Worm (Caenorhabditis elegans) whole organism, mixed stage, embryonic: ENCODE data around the gene F20A1.6.

ENCODE experiments used
- mab-5 ChIP-seq: fragments of 150-350 bp; optimal IDR thresholded peaks from 2 replicates; lab custom pipeline; 2014; ENCODE audit warnings: missing biosample characterization, missing genetic modification characterization
- mep-1 ChIP-seq: fragments of 150-350 bp; optimal IDR thresholded peaks from 2 replicates; lab custom pipeline; 2017; ENCODE audit warnings: missing biosample characterization, missing genetic modification reagents, missing genetic modification characterization, inconsistent platforms
- nhr-12 ChIP-seq: fragments of 150-350 bp; optimal IDR thresholded peaks from 2 replicates; lab custom pipeline; 2014; ENCODE audit warnings: missing biosample characterization, missing genetic modification characterization
- nhr-76 ChIP-seq: sonication (generic microtip); optimal IDR thresholded peaks from 2 replicates; lab custom pipeline; 2017; ENCODE audit warnings: missing biosample characterization, missing genetic modification characterization
- pha-4 ChIP-seq: fragments of 150-350 bp; optimal IDR thresholded peaks from 2 replicates; lab custom pipeline; 2018; ENCODE audit warnings: missing biosample characterization, missing genetic modification reagents, missing genetic modification characterization
- snpc-4 ChIP-seq: fragments of 150-350 bp; optimal IDR thresholded peaks from 2 replicates; lab custom pipeline; 2014; ENCODE audit warnings: missing biosample characterization, missing genetic modification characterization
- ztf-11 ChIP-seq: fragments of 150-350 bp; optimal IDR thresholded peaks from 2 replicates; lab custom pipeline; 2014; ENCODE audit warnings: missing biosample characterization, missing genetic modification characterization

DNA sequence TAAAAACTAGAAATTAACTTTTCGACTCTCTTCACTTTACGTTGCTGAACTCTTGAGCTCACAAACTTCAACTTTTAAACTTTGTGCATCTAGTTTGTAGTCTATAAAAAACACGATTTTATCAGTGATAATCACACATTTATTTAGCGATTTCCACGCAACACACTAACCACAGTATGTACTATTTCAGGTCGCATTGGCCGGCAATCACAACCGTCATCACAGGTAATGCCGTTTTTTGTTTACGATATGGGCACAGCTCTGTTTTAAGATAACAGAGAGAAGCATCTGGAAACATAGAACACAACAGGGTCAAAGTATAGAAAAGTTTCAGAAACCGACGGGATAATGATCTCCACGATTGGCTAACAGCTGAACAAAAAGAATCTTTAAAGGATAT lies 49.2 kb upstream of the F20A1.6 start:
- TF ChIP-seq ztf-11 (tag; lab: Kevin White, UChicago) (no peak), nhr-12 (tag; lab: Kevin White, UChicago) (no peak), snpc-4 (tag; lab: Kevin White, UChicago) (no peak), nhr-76 (tag; lab: Kevin White, UChicago) (no peak), pha-4 (tag; lab: Kevin White, UChicago) (no peak), mep-1 (tag; lab: Kevin White, UChicago) (no peak), mab-5 (tag; lab: Kevin White, UChicago) (no peak)
